Fruit fly (Drosophila melanogaster) whole organism, embryonic: ENCODE data around the gene CG5846.

Experiments
- Bdp1 ChIP-seq: fragments of 200-800 bp; sonication (Bioruptor generic); optimal IDR thresholded peaks from 3 replicates; lab custom pipeline; 2016; ENCODE audit warnings: missing biosample characterization, missing genetic modification characterization
- CG1024 ChIP-seq: fragments of 200-800 bp; sonication (Bioruptor generic); IDR thresholded peaks from 2 replicates; pipeline ENCODE4 v1.3.6; 2022; ENCODE audit warnings: missing biosample characterization, missing genetic modification characterization
- CG15514 ChIP-seq: fragments of 200-800 bp; sonication (Bioruptor generic); optimal IDR thresholded peaks from 3 replicates; lab custom pipeline; 2017; ENCODE audit warnings: missing biosample characterization, missing genetic modification characterization, mild to moderate bottlenecking, moderate library complexity, missing genetic modification reagents
- CG1602 ChIP-seq: fragments of 200-800 bp; sonication (Bioruptor generic); optimal IDR thresholded peaks from 3 replicates; lab custom pipeline; 2016; ENCODE audit warnings: missing biosample characterization, missing genetic modification characterization
- CG1603 ChIP-seq: fragments of 200-800 bp; sonication (Bioruptor generic); optimal IDR thresholded peaks from 2 replicates; lab custom pipeline; 2019; ENCODE audit warnings: missing biosample characterization, mild to moderate bottlenecking, missing genetic modification characterization, moderate library complexity
- CG17568 ChIP-seq: fragments of 200-800 bp; sonication (Bioruptor generic); optimal IDR thresholded peaks from 2 replicates; lab custom pipeline; 2018; ENCODE audit warnings: missing biosample characterization, mild to moderate bottlenecking, missing genetic modification characterization, moderate library complexity
- CG2116 ChIP-seq: fragments of 200-800 bp; sonication (Bioruptor generic); optimal IDR thresholded peaks from 3 replicates; lab custom pipeline; 2018; ENCODE audit warnings: missing biosample characterization, mild to moderate bottlenecking, missing genetic modification characterization
- CG32772 ChIP-seq: fragments of 200-800 bp; sonication (Bioruptor generic); IDR thresholded peaks from 2 replicates; pipeline ENCODE4 v1.3.6; 2022; ENCODE audit warnings: missing biosample characterization, missing genetic modification characterization
- CG3281 ChIP-seq: fragments of 200-800 bp; sonication (Bioruptor generic); optimal IDR thresholded peaks from 3 replicates; lab custom pipeline; 2017; ENCODE audit warnings: missing biosample characterization, mild to moderate bottlenecking, missing genetic modification characterization
- CG6765 ChIP-seq: fragments of 200-800 bp; sonication (Bioruptor generic); optimal IDR thresholded peaks from 3 replicates; lab custom pipeline; 2017; ENCODE audit warnings: missing biosample characterization, mild to moderate bottlenecking, missing genetic modification characterization
- CG7786 ChIP-seq: fragments of 200-800 bp; sonication (Bioruptor generic); optimal IDR thresholded peaks from 2 replicates; lab custom pipeline; 2016; ENCODE audit warnings: missing biosample characterization, missing genetic modification characterization
- CG7987 ChIP-seq: fragments of 200-800 bp; sonication (Bioruptor generic); optimal IDR thresholded peaks from 2 replicates; lab custom pipeline; 2018; ENCODE audit warnings: missing biosample characterization, mild to moderate bottlenecking, missing genetic modification characterization, moderate library complexity
- CG8290 ChIP-seq, 3 experiments: fragments of 200-800 bp; sonication (Bioruptor generic); optimal IDR thresholded peaks; 2 replicates each; lab custom pipeline; 2016 to 2019; ENCODE audit warnings: missing biosample characterization in 3 of 3, missing genetic modification characterization in 3 of 3, mild to moderate bottlenecking in 2 of 3, moderate library complexity in 1 of 3
- CG9797 ChIP-seq: fragments of 200-800 bp; sonication (Bioruptor generic); optimal IDR thresholded peaks from 3 replicates; lab custom pipeline; 2018; ENCODE audit warnings: missing biosample characterization, mild to moderate bottlenecking, missing genetic modification characterization
- CG9932 ChIP-seq: fragments of 200-800 bp; sonication (Bioruptor generic); IDR thresholded peaks from 2 replicates; pipeline ENCODE4 v1.3.6; 2022; ENCODE audit warnings: missing biosample characterization, missing genetic modification characterization
- Deaf1 ChIP-seq: fragments of 200-800 bp; optimal IDR thresholded peaks from 3 replicates; lab custom pipeline; 2019; ENCODE audit warnings: missing biosample characterization, mild to moderate bottlenecking, missing genetic modification characterization, moderate library complexity
- Dip3 ChIP-seq: fragments of 200-800 bp; sonication (Bioruptor generic); optimal IDR thresholded peaks from 3 replicates; lab custom pipeline; 2016; ENCODE audit warnings: missing biosample characterization, missing genetic modification characterization
- Dll ChIP-seq: fragments of 200-800 bp; sonication (Bioruptor generic); IDR thresholded peaks from 4 replicates; pipeline ENCODE4 v1.3.6; 2022; ENCODE audit warnings: missing biosample characterization, missing genetic modification characterization; ENCODE audit not compliant: partially characterized antibody
- Fer3 ChIP-seq: fragments of 200-800 bp; sonication (Bioruptor generic); optimal IDR thresholded peaks from 2 replicates; lab custom pipeline; 2018; ENCODE audit warnings: missing biosample characterization, mild to moderate bottlenecking, missing genetic modification characterization, moderate library complexity
- GATAe ChIP-seq: fragments of 200-800 bp; sonication (Bioruptor generic); conservative IDR thresholded peaks from 2 replicates; pipeline ENCODE4 v1.3.6; 2022; ENCODE audit warnings: missing biosample characterization, missing genetic modification characterization
- H2.0 ChIP-seq: fragments of 200-800 bp; sonication (Bioruptor generic); IDR thresholded peaks from 2 replicates; pipeline ENCODE4 v1.3.6; 2022; ENCODE audit warnings: missing biosample characterization, missing genetic modification characterization
- Hmr ChIP-seq: fragments of 200-800 bp; sonication (Bioruptor generic); optimal IDR thresholded peaks from 3 replicates; lab custom pipeline; 2017; ENCODE audit warnings: mild to moderate bottlenecking, missing biosample characterization, missing genetic modification reagents, missing genetic modification characterization
- Hmx ChIP-seq: fragments of 200-800 bp; sonication (Bioruptor generic); optimal IDR thresholded peaks from 2 replicates; lab custom pipeline; 2016; ENCODE audit warnings: missing biosample characterization, missing genetic modification characterization
- Hr78 ChIP-seq, 2 experiments: fragments of 200-800 bp in 1 of 2; fragments of >200 bp in 1 of 2; sonication (Bioruptor generic) in 1 of 2; optimal IDR thresholded peaks; 2 replicates each; lab custom pipeline; 2017 to 2019; ENCODE audit warnings: missing biosample characterization in 2 of 2, missing genetic modification characterization in 2 of 2, mild to moderate bottlenecking in 1 of 2, moderate library complexity in 1 of 2
- Lim3 ChIP-seq: fragments of 200-800 bp; sonication (Bioruptor generic); IDR thresholded peaks from 2 replicates; pipeline ENCODE4 v1.3.6; 2022; ENCODE audit warnings: missing biosample characterization, missing genetic modification characterization
- Myb ChIP-seq: fragments of 200-800 bp; sonication (Bioruptor generic); optimal IDR thresholded peaks from 2 replicates; lab custom pipeline; 2016; ENCODE audit warnings: missing biosample characterization, missing genetic modification characterization
- Rfx ChIP-seq: fragments of 200-800 bp; sonication (Bioruptor generic); IDR thresholded peaks from 2 replicates; pipeline ENCODE4 v1.3.6; 2022; ENCODE audit warnings: missing biosample characterization, missing genetic modification characterization
- Sin3A ChIP-seq: fragments of >200 bp; optimal IDR thresholded peaks from 2 replicates; lab custom pipeline; 2018
- Sry-δ ChIP-seq: fragments of 200-800 bp; sonication (Bioruptor generic); optimal IDR thresholded peaks from 2 replicates; lab custom pipeline; 2016; ENCODE audit warnings: missing biosample characterization, missing genetic modification characterization
- amos ChIP-seq: fragments of 200-800 bp; sonication (Bioruptor generic); IDR thresholded peaks from 2 replicates; pipeline ENCODE4 v1.3.6; 2022; ENCODE audit warnings: missing biosample characterization, missing genetic modification characterization; ENCODE audit not compliant: partially characterized antibody
- bab2 ChIP-seq: fragments of 200-800 bp; sonication (Bioruptor generic); optimal IDR thresholded peaks from 2 replicates; lab custom pipeline; 2016; ENCODE audit warnings: missing biosample characterization, missing genetic modification characterization
- bigmax ChIP-seq: fragments of 200-800 bp; sonication (Bioruptor generic); optimal IDR thresholded peaks from 2 replicates; lab custom pipeline; 2018; ENCODE audit warnings: missing biosample characterization, mild to moderate bottlenecking, missing genetic modification characterization
- chinmo ChIP-seq: fragments of 200-800 bp; sonication (Bioruptor generic); IDR thresholded peaks from 4 replicates; pipeline ENCODE4 v1.3.6; 2022; ENCODE audit warnings: missing biosample characterization, missing genetic modification characterization; ENCODE audit not compliant: partially characterized antibody
- ci ChIP-seq: fragments of 200-800 bp; sonication (Bioruptor generic); IDR thresholded peaks from 3 replicates; pipeline ENCODE4 v1.3.6; 2022; ENCODE audit warnings: missing biosample characterization, missing genetic modification characterization
- fru ChIP-seq: fragments of >200 bp; optimal IDR thresholded peaks from 2 replicates; lab custom pipeline; 2017
- ftz-f1 ChIP-seq: fragments of 200-800 bp; sonication (Bioruptor generic); optimal IDR thresholded peaks from 2 replicates; lab custom pipeline; 2016; ENCODE audit warnings: missing biosample characterization, missing genetic modification characterization
- gcm ChIP-seq: fragments of 200-800 bp; sonication (Bioruptor generic); optimal IDR thresholded peaks from 2 replicates; lab custom pipeline; 2019; ENCODE audit warnings: missing biosample characterization, mild to moderate bottlenecking, missing genetic modification characterization, moderate library complexity
- gcm2 ChIP-seq: fragments of 200-800 bp; sonication (Bioruptor generic); optimal IDR thresholded peaks from 2 replicates; lab custom pipeline; 2016; ENCODE audit warnings: missing biosample characterization, missing genetic modification characterization
- ham ChIP-seq: fragments of 200-800 bp; sonication (Bioruptor generic); IDR thresholded peaks from 2 replicates; pipeline ENCODE4 v1.3.6; 2022; ENCODE audit warnings: missing biosample characterization, missing genetic modification characterization
- ind ChIP-seq: fragments of 200-800 bp; sonication (Bioruptor generic); optimal IDR thresholded peaks from 3 replicates; lab custom pipeline; 2016; ENCODE audit warnings: missing biosample characterization, missing genetic modification characterization
- pita ChIP-seq: fragments of 200-800 bp; sonication (Bioruptor generic); optimal IDR thresholded peaks from 2 replicates; lab custom pipeline; 2017; ENCODE audit warnings: missing biosample characterization, mild to moderate bottlenecking, missing genetic modification characterization
- pnt ChIP-seq: fragments of 200-800 bp; sonication (Bioruptor generic); optimal IDR thresholded peaks from 3 replicates; lab custom pipeline; 2016; ENCODE audit warnings: missing biosample characterization, missing genetic modification characterization
- rib ChIP-seq: fragments of 200-800 bp; sonication (Bioruptor generic); IDR thresholded peaks from 2 replicates; pipeline ENCODE4 v1.3.6; 2022; ENCODE audit warnings: missing biosample characterization, missing genetic modification characterization
- ro ChIP-seq: fragments of 200-800 bp; sonication (Bioruptor generic); IDR thresholded peaks from 2 replicates; pipeline ENCODE4 v1.3.6; 2022; ENCODE audit warnings: missing biosample characterization, missing genetic modification characterization
- scrt ChIP-seq: fragments of 200-800 bp; sonication (Bioruptor generic); optimal IDR thresholded peaks from 2 replicates; lab custom pipeline; 2018; ENCODE audit warnings: missing biosample characterization, mild to moderate bottlenecking, missing genetic modification characterization, moderate library complexity
- sens-2 ChIP-seq: fragments of 200-800 bp; sonication (Bioruptor generic); IDR thresholded peaks from 2 replicates; pipeline ENCODE4 v1.3.6; 2022; ENCODE audit warnings: missing biosample characterization, missing genetic modification characterization
- sna ChIP-seq: fragments of 200-800 bp; sonication (Bioruptor generic); IDR thresholded peaks from 2 replicates; pipeline ENCODE4 v1.3.6; 2022; ENCODE audit warnings: missing biosample characterization, missing genetic modification characterization; ENCODE audit not compliant: partially characterized antibody
- sr ChIP-seq: fragments of 200-800 bp; sonication (Bioruptor generic); IDR thresholded peaks from 3 replicates; pipeline ENCODE4 v1.3.6; 2022; ENCODE audit warnings: missing biosample characterization, missing genetic modification characterization
- trem ChIP-seq: fragments of 200-800 bp; optimal IDR thresholded peaks from 3 replicates; lab custom pipeline; 2019; ENCODE audit warnings: missing biosample characterization, mild to moderate bottlenecking, missing genetic modification characterization, moderate library complexity
- vfl ChIP-seq: fragments of 200-800 bp; sonication (Bioruptor generic); optimal IDR thresholded peaks from 2 replicates; lab custom pipeline; 2016; ENCODE audit warnings: missing biosample characterization, missing genetic modification characterization

CG5846 gene

DNA sequence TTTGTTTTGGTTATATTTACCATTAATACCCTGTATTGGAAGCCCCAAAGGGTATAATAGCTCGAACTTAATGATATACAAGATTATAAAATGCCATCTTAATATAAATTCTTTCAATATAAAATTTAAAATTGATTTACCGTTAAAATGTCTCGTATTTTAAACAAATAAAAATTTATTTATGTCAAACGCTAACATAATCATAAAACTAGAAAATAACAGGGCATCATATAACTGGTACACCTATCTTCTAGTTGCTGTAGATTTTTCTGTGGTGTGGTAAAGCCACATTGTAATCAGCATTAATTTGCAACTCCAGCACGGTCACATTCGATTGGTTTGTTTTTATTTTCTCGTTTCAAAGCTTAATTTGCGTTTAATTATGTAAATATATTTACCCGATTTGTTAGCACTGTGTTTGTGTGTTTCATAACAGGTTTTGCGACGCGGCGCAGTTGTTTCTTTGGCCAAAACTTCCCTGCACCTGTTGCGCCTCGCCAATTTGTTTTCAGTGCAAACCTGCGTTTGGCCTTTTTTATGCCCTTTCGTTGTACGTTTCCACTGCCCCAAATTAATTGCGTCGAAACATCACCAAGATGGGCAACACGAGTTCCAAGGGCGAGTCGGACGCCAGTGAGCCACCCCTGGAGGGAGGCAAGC is at the start of gene CG5846, which contains the start of gene CG4658 (continued):
- TF ChIP-seq gcm2 (GFP tag; lab: Kevin White, UChicago), result peak; percentile 25
- peak; percentile 95 for TF ChIP-seq ind (GFP tag; lab: Kevin White, UChicago)
- TF ChIP-seq Sry-δ, result peak; percentile 44
- peak; percentile 71 for TF ChIP-seq CG1603 (tag; lab: Kevin White, UChicago)
- TF ChIP-seq chinmo (GFP tag; lab: Robert Waterston, UW), result 0 out of 4 replicates have a peak, but pooled peaks have one; percentile 46
- peak; percentile 89 for TF ChIP-seq CG3281 (GFP tag; lab: Kevin White, UChicago)
- peak; percentile 74 for TF ChIP-seq CG7786 (GFP tag; lab: Kevin White, UChicago)
- no peak for TF ChIP-seq amos
- TF ChIP-seq CG9932 (GFP tag; lab: Robert Waterston, UW), result peak; percentile 90
- no peak for TF ChIP-seq ftz-f1 (GFP tag; lab: Kevin White, UChicago)
- TF ChIP-seq CG8290 (GFP tag; optimal IDR thresholded peaks at IDR 0.05; lab: Kevin White, UChicago), result peak; percentile 89
- TF ChIP-seq CG8290 (tag; optimal IDR thresholded peaks at IDR 0.05; lab: Kevin White, UChicago), result no peak
- TF ChIP-seq Hmr (GFP tag; lab: Kevin White, UChicago), result peak; percentile 93
- peak; percentile 91 for TF ChIP-seq scrt (GFP tag; lab: Kevin White, UChicago)
- TF ChIP-seq CG2116 (GFP tag; lab: Kevin White, UChicago), result peak; percentile 91
- no peak for TF ChIP-seq sna
- TF ChIP-seq Dll (GFP tag; lab: Robert Waterston, UW), result no peak; the same call in 3 of the 4 replicates
- peak; percentile 61; the same call in 1 of the 2 replicates for TF ChIP-seq Lim3
- no peak for TF ChIP-seq pita (GFP tag; lab: Kevin White, UChicago)
- TF ChIP-seq ro (GFP tag; lab: Robert Waterston, UW), result peak; percentile 84
- peak; percentile 95 for TF ChIP-seq trem (tag; lab: Kevin White, UChicago)
- peak; percentile 22 for TF ChIP-seq bigmax (GFP tag; lab: Kevin White, UChicago)
- peak; percentile 92 for TF ChIP-seq ci (GFP tag; lab: Robert Waterston, UW)
- peak; percentile 90 for TF ChIP-seq bab2 (GFP tag; lab: Kevin White, UChicago)
- TF ChIP-seq CG7987 (GFP tag; lab: Kevin White, UChicago), result peak; percentile 68
- peak; percentile 73 for TF ChIP-seq Hmx
- TF ChIP-seq Rfx (GFP tag; lab: Robert Waterston, UW), result peak; percentile 90
- TF ChIP-seq CG9797 (GFP tag; lab: Kevin White, UChicago), result peak; percentile 77
- peak; percentile 79 for TF ChIP-seq Deaf1 (tag; lab: Kevin White, UChicago)
- peak; percentile 75 for TF ChIP-seq sens-2 (GFP tag; lab: Robert Waterston, UW)
- peak; percentile 96 for TF ChIP-seq gcm (GFP tag; lab: Kevin White, UChicago)
- TF ChIP-seq Bdp1, result peak; percentile 80
- peak; percentile 58 for TF ChIP-seq pnt (GFP tag; lab: Kevin White, UChicago)
- TF ChIP-seq Myb, result peak; percentile 47
- TF ChIP-seq sr (GFP tag; lab: Robert Waterston, UW), result peak; percentile 44; the same call in 1 of the 3 replicates
- no peak for TF ChIP-seq CG17568 (GFP tag; lab: Kevin White, UChicago)
- TF ChIP-seq rib (GFP tag; lab: Robert Waterston, UW), result peak; percentile 86
- TF ChIP-seq GATAe (GFP tag; lab: Robert Waterston, UW), result peak; percentile 81
- peak; percentile 96 for TF ChIP-seq CG1602
- peak; percentile 78 for TF ChIP-seq Dip3 (GFP tag; lab: Kevin White, UChicago)
- peak; percentile 91 for TF ChIP-seq H2.0 (GFP tag; lab: Robert Waterston, UW)
- peak; percentile 88 for TF ChIP-seq CG1024 (GFP tag; lab: Robert Waterston, UW)
- TF ChIP-seq Hr78 (GFP tag; optimal IDR thresholded peaks at IDR 0.05; lab: Kevin White, UChicago), result peak in 1 of 2 experiments; percentile 79
- no peak for TF ChIP-seq fru (lab: Kevin White, UChicago)
- peak; percentile 50; the same call in 1 of the 2 replicates for TF ChIP-seq ham (GFP tag; lab: Robert Waterston, UW)
- TF ChIP-seq CG32772 (GFP tag; lab: Robert Waterston, UW), result peak; percentile 97
- TF ChIP-seq Sin3A (lab: Kevin White, UChicago), result peak; percentile 18
- peak; percentile 63 for TF ChIP-seq CG6765 (GFP tag; lab: Kevin White, UChicago)
- TF ChIP-seq vfl, result peak; percentile 59
- peak; percentile 82 for TF ChIP-seq CG15514 (GFP tag; lab: Kevin White, UChicago)
- TF ChIP-seq Fer3 (tag; lab: Kevin White, UChicago), result peak; percentile 94
